Fruit fly (Drosophila melanogaster) whole organism: Measurements from ENCODE around the gene Bulli.

Source experiments
- CG8478 ChIP-seq: fragments of >200 bp; optimal IDR thresholded peaks from 2 replicates; lab custom pipeline; 2018; ENCODE audit warnings: inconsistent platforms
- EcR ChIP-seq, 2 experiments: fragments of >200 bp; optimal IDR thresholded peaks; 2 replicates each; lab custom pipeline; 2017; ENCODE audit warnings: missing biosample characterization in 2 of 2, missing genetic modification characterization in 2 of 2, missing genetic modification reagents in 2 of 2
- pan ChIP-seq: fragments of >200 bp; optimal IDR thresholded peaks from 2 replicates; lab custom pipeline; 2017
- psq ChIP-seq: fragments of >200 bp; optimal IDR thresholded peaks from 2 replicates; lab custom pipeline; 2017
- usp ChIP-seq: fragments of >200 bp; optimal IDR thresholded peaks from 2 replicates; lab custom pipeline; 2017; ENCODE audit warnings: missing biosample characterization, missing genetic modification characterization, mixed read lengths

dm6 chr3L:6498602-6499001 lies 10.1 kb downstream of the Bulli start:
- TF ChIP-seq psq (no peak), usp (GFP tag; lab: Kevin White, UChicago) (no peak), pan (lab: Kevin White, UChicago) (no peak), EcR (GFP tag; optimal IDR thresholded peaks at IDR 0.05; lab: Kevin White, UChicago) (no peak), CG8478 (lab: Kevin White, UChicago) (no peak)
